Worm (Caenorhabditis elegans) whole organism, late embryonic: Measurements from ENCODE around the gene lec-10.

Experiments
- ama-1 ChIP-seq: fragments of 150-350 bp; optimal IDR thresholded peaks from 2 replicates; lab custom pipeline; 2014
- ceh-24 ChIP-seq: sonication (generic microtip); optimal IDR thresholded peaks from 2 replicates; lab custom pipeline; 2016; ENCODE audit warnings: mild to moderate bottlenecking, missing genetic modification characterization, missing compliant biosample characterization
- gmeb-2 ChIP-seq: sonication (generic microtip); optimal IDR thresholded peaks from 2 replicates; lab custom pipeline; 2016; ENCODE audit warnings: missing genetic modification characterization, inconsistent platforms, missing compliant biosample characterization
- lin-11 ChIP-seq: fragments of 200-800 bp; sonication (Bioruptor generic); optimal IDR thresholded peaks from 2 replicates; lab custom pipeline; 2018; ENCODE audit warnings: mild to moderate bottlenecking, missing genetic modification characterization, missing compliant biosample characterization
- ttx-3 ChIP-seq: sonication (generic microtip); optimal IDR thresholded peaks from 2 replicates; lab custom pipeline; 2016; ENCODE audit warnings: missing genetic modification reagents, missing genetic modification characterization, missing compliant biosample characterization

DNA sequence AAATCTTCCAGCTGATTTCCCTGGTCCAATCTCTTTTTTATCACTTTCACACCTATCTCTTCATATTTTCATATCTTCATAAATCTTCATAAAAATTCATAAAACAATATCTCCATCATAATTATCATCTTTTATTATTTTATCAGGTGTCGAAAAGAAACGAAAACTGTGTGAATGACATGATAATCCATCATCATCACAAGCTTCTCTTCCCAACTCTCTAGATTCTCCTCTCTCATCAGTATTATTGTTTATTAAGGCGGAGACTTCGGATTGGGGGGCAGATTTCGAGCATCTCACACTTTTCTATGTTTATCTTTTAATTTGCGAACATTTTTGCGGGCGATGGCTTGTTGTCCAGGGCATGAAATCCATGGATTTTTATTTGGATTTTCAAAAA is 24.7 kb downstream of the lec-10 start:
- TF ChIP-seq lin-11 (tag; lab: Kevin White, UChicago): no peak
- TF ChIP-seq ceh-24 (tag; lab: Kevin White, UChicago): no peak
- TF ChIP-seq ama-1 (lab: Kevin White, UChicago): no peak
- no peak for TF ChIP-seq ttx-3 (tag; lab: Kevin White, UChicago)
- TF ChIP-seq gmeb-2 (tag; lab: Kevin White, UChicago): no peak
